Worm (Caenorhabditis elegans): ENCODE data around the gene lst-4.

ce11 chrIV:14113621-14114020 is 44.0 kb upstream of the lst-4 start:
- TF ChIP-seq ceh-91 (GFP tag; IDR thresholded peaks at IDR 0.05) (no peak), B0336.3 (GFP tag; IDR thresholded peaks at IDR 0.05) (no peak), lsl-1 (GFP tag; optimal IDR thresholded peaks at IDR 0.05) (no peak), snpc-4 (GFP tag; optimal IDR thresholded peaks at IDR 0.05) (no peak), snpc-4 (tag; optimal IDR thresholded peaks at IDR 0.05) (peak; percentile 22 to 90 (median 37)), ztf-18 (tag; optimal IDR thresholded peaks at IDR 0.05) (no peak)

All from whole organism, young adult.